Fruit fly (Drosophila melanogaster) whole organism, prepupa: ENCODE data around the gene CG13693.

Experiments used
- Blimp-1 ChIP-seq: fragments of 200-800 bp; sonication (Bioruptor generic); optimal IDR thresholded peaks from 3 replicates; lab custom pipeline; 2017; ENCODE audit warnings: missing biosample characterization, missing genetic modification characterization, mild to moderate bottlenecking, moderate library complexity, missing genetic modification reagents
- CG10631 ChIP-seq: fragments of 200-800 bp; sonication (Bioruptor generic); optimal IDR thresholded peaks from 2 replicates; lab custom pipeline; 2016; ENCODE audit warnings: missing biosample characterization, missing genetic modification characterization
- CG10669 ChIP-seq: fragments of 200-800 bp; sonication (Bioruptor generic); optimal IDR thresholded peaks from 3 replicates; lab custom pipeline; 2018; ENCODE audit warnings: missing biosample characterization, mild to moderate bottlenecking, missing genetic modification characterization, moderate library complexity
- CG11294 ChIP-seq: fragments of 200-800 bp; sonication (Bioruptor generic); IDR thresholded peaks from 2 replicates; pipeline ENCODE4 v1.3.6; 2022; ENCODE audit warnings: missing biosample characterization, missing genetic modification characterization
- CG11762 ChIP-seq: fragments of 200-800 bp; sonication (Bioruptor generic); optimal IDR thresholded peaks from 3 replicates; lab custom pipeline; 2016; ENCODE audit warnings: missing biosample characterization, missing genetic modification characterization; ENCODE audit not compliant: insufficient read depth
- CG11902 ChIP-seq: fragments of 200-800 bp; sonication (Bioruptor generic); optimal IDR thresholded peaks from 3 replicates; lab custom pipeline; 2016; ENCODE audit warnings: missing biosample characterization, missing genetic modification characterization
- CG15336 ChIP-seq: fragments of 200-800 bp; sonication (Bioruptor generic); IDR thresholded peaks from 2 replicates; pipeline ENCODE4 v1.3.6; 2022; ENCODE audit warnings: missing biosample characterization, missing genetic modification characterization
- CG1621 ChIP-seq: fragments of 200-800 bp; sonication (Bioruptor generic); optimal IDR thresholded peaks from 3 replicates; lab custom pipeline; 2018; ENCODE audit warnings: missing biosample characterization, mild to moderate bottlenecking, missing genetic modification characterization
- CG3032 ChIP-seq: fragments of 200-800 bp; optimal IDR thresholded peaks from 2 replicates; lab custom pipeline; 2019; ENCODE audit warnings: missing biosample characterization, mild to moderate bottlenecking, missing genetic modification characterization, moderate library complexity
- CG31627 ChIP-seq: fragments of 200-800 bp; sonication (Bioruptor generic); optimal IDR thresholded peaks from 3 replicates; lab custom pipeline; 2016; ENCODE audit warnings: missing biosample characterization, missing genetic modification characterization
- CG34406 ChIP-seq: fragments of 200-800 bp; sonication (Bioruptor generic); optimal IDR thresholded peaks from 3 replicates; lab custom pipeline; 2016; ENCODE audit warnings: missing biosample characterization, missing genetic modification characterization
- CG3919 ChIP-seq: fragments of 200-800 bp; sonication (Bioruptor generic); optimal IDR thresholded peaks from 3 replicates; lab custom pipeline; 2016; ENCODE audit warnings: missing biosample characterization, missing genetic modification characterization
- CG4318 ChIP-seq: fragments of 200-800 bp; sonication (Bioruptor generic); optimal IDR thresholded peaks from 3 replicates; lab custom pipeline; 2017; ENCODE audit warnings: missing biosample characterization, mild to moderate bottlenecking, missing genetic modification characterization
- CG6163 ChIP-seq: fragments of 200-800 bp; sonication (Bioruptor generic); IDR thresholded peaks from 3 replicates; pipeline ENCODE4 v1.3.6; 2022; ENCODE audit warnings: missing biosample characterization, missing genetic modification characterization
- CG6792 ChIP-seq: fragments of 200-800 bp; sonication (Bioruptor generic); optimal IDR thresholded peaks from 3 replicates; lab custom pipeline; 2016; ENCODE audit warnings: missing biosample characterization, missing genetic modification characterization
- CG6808 ChIP-seq: fragments of 200-800 bp; sonication (Bioruptor generic); optimal IDR thresholded peaks from 3 replicates; lab custom pipeline; 2017; ENCODE audit warnings: missing biosample characterization, missing genetic modification characterization, mild to moderate bottlenecking, moderate library complexity, missing genetic modification reagents
- CG6854 ChIP-seq: fragments of 200-800 bp; sonication (Bioruptor generic); optimal IDR thresholded peaks from 2 replicates; lab custom pipeline; 2017; ENCODE audit warnings: missing biosample characterization, mild to moderate bottlenecking, missing genetic modification characterization
- CG7368 ChIP-seq: fragments of 200-800 bp; sonication (Bioruptor generic); optimal IDR thresholded peaks from 3 replicates; lab custom pipeline; 2016; ENCODE audit warnings: missing biosample characterization, missing genetic modification characterization
- CG8119 ChIP-seq: fragments of 200-800 bp; sonication (Bioruptor generic); IDR thresholded peaks from 3 replicates; pipeline ENCODE4 v1.3.6; 2022; ENCODE audit warnings: missing biosample characterization, missing genetic modification characterization
- CG8319 ChIP-seq: fragments of 200-800 bp; sonication (Bioruptor generic); optimal IDR thresholded peaks from 3 replicates; lab custom pipeline; 2016; ENCODE audit warnings: missing biosample characterization, missing genetic modification characterization
- CG8632 ChIP-seq: fragments of 200-800 bp; sonication (Bioruptor generic); optimal IDR thresholded peaks from 3 replicates; lab custom pipeline; 2016; ENCODE audit warnings: missing biosample characterization, missing genetic modification characterization
- CG9139 ChIP-seq: fragments of 200-800 bp; sonication (Bioruptor generic); optimal IDR thresholded peaks from 3 replicates; lab custom pipeline; 2017; ENCODE audit warnings: missing biosample characterization, mild to moderate bottlenecking, missing genetic modification characterization
- Eip75B ChIP-seq: fragments of 200-800 bp; sonication (Bioruptor generic); optimal IDR thresholded peaks from 3 replicates; lab custom pipeline; 2016; ENCODE audit warnings: missing biosample characterization, missing genetic modification characterization
- Eip78C ChIP-seq: fragments of 200-800 bp; sonication (Bioruptor generic); peaks from one replicate; lab custom pipeline; 2016; ENCODE audit warnings: missing biosample characterization, missing genetic modification characterization
- Eip93F ChIP-seq: fragments of 200-800 bp; sonication (Bioruptor generic); optimal IDR thresholded peaks from 2 replicates; lab custom pipeline; 2016; ENCODE audit warnings: missing biosample characterization, mild to moderate bottlenecking, missing genetic modification characterization
- Ets96B ChIP-seq: fragments of 200-800 bp; optimal IDR thresholded peaks from 2 replicates; lab custom pipeline; 2019; ENCODE audit warnings: missing biosample characterization, mild to moderate bottlenecking, missing genetic modification characterization, moderate library complexity
- Gug ChIP-seq: fragments of 200-800 bp; sonication (Bioruptor generic); IDR thresholded peaks from 2 replicates; pipeline ENCODE4 v1.3.6; 2022; ENCODE audit warnings: missing biosample characterization, missing genetic modification characterization
- Hr38 ChIP-seq: sonication (Bioruptor generic); optimal IDR thresholded peaks from 2 replicates; lab custom pipeline; 2016; ENCODE audit warnings: missing biosample characterization, missing genetic modification characterization
- Hr39 ChIP-seq: fragments of 200-800 bp; sonication (Bioruptor generic); optimal IDR thresholded peaks from 2 replicates; lab custom pipeline; 2016; ENCODE audit warnings: missing biosample characterization, missing genetic modification characterization
- Hr4 ChIP-seq: fragments of 200-800 bp; sonication (Bioruptor generic); optimal IDR thresholded peaks from 3 replicates; lab custom pipeline; 2016; ENCODE audit warnings: missing biosample characterization, missing genetic modification characterization
- Lpt ChIP-seq: fragments of 200-800 bp; sonication (Bioruptor generic); optimal IDR thresholded peaks from 3 replicates; lab custom pipeline; 2016; ENCODE audit warnings: missing biosample characterization, missing genetic modification characterization
- Met ChIP-seq: fragments of 200-800 bp; sonication (Bioruptor generic); optimal IDR thresholded peaks from 3 replicates; lab custom pipeline; 2016; ENCODE audit warnings: missing biosample characterization, missing genetic modification characterization
- OdsH ChIP-seq: fragments of 200-800 bp; sonication (Bioruptor generic); optimal IDR thresholded peaks from 3 replicates; lab custom pipeline; 2016; ENCODE audit warnings: missing biosample characterization, missing genetic modification characterization
- Sox102F ChIP-seq: fragments of 200-800 bp; sonication (Bioruptor generic); optimal IDR thresholded peaks from 2 replicates; lab custom pipeline; 2016; ENCODE audit warnings: missing biosample characterization, mild to moderate bottlenecking, missing genetic modification characterization
- Sox14 ChIP-seq: fragments of 200-800 bp; sonication (Bioruptor generic); optimal IDR thresholded peaks from 3 replicates; lab custom pipeline; 2016; ENCODE audit warnings: missing biosample characterization, missing genetic modification characterization
- Sox15 ChIP-seq: fragments of 200-800 bp; sonication (Bioruptor generic); optimal IDR thresholded peaks from 3 replicates; lab custom pipeline; 2016; ENCODE audit warnings: missing biosample characterization, missing genetic modification characterization
- achi ChIP-seq: fragments of 200-800 bp; sonication (Bioruptor generic); optimal IDR thresholded peaks from 3 replicates; lab custom pipeline; 2016; ENCODE audit warnings: missing biosample characterization, missing genetic modification characterization
- acj6 ChIP-seq: fragments of 200-800 bp; sonication (Bioruptor generic); optimal IDR thresholded peaks from 3 replicates; lab custom pipeline; 2016; ENCODE audit warnings: missing biosample characterization, missing genetic modification characterization
- cyc ChIP-seq: fragments of 200-800 bp; sonication (Bioruptor generic); optimal IDR thresholded peaks from 3 replicates; lab custom pipeline; 2016; ENCODE audit warnings: missing biosample characterization, missing genetic modification characterization
- dac ChIP-seq: fragments of 200-800 bp; sonication (Bioruptor generic); optimal IDR thresholded peaks from 2 replicates; lab custom pipeline; 2017; ENCODE audit warnings: missing biosample characterization, mild to moderate bottlenecking, missing genetic modification characterization
- dsx ChIP-seq: fragments of 200-800 bp; optimal IDR thresholded peaks from 3 replicates; lab custom pipeline; 2019; ENCODE audit warnings: missing biosample characterization, mild to moderate bottlenecking, missing genetic modification characterization, moderate library complexity; ENCODE audit not compliant: poor library complexity, severe bottlenecking
- eg ChIP-seq: fragments of 200-800 bp; sonication (Bioruptor generic); IDR thresholded peaks from 3 replicates; pipeline ENCODE4 v1.3.6; 2022; ENCODE audit warnings: missing biosample characterization, missing genetic modification characterization
- esn ChIP-seq: fragments of 200-800 bp; sonication (Bioruptor generic); optimal IDR thresholded peaks from 2 replicates; lab custom pipeline; 2016; ENCODE audit warnings: missing biosample characterization, mild to moderate bottlenecking, missing genetic modification characterization, moderate library complexity
- fd59A ChIP-seq: fragments of 200-800 bp; sonication (Bioruptor generic); optimal IDR thresholded peaks from 2 replicates; lab custom pipeline; 2017; ENCODE audit warnings: missing biosample characterization, mild to moderate bottlenecking, missing genetic modification characterization, missing genetic modification reagents
- fd85E ChIP-seq: fragments of 200-800 bp; sonication (Bioruptor generic); optimal IDR thresholded peaks from 3 replicates; lab custom pipeline; 2016; ENCODE audit warnings: missing biosample characterization, missing genetic modification characterization
- fkh ChIP-seq: fragments of 200-800 bp; sonication (Bioruptor generic); optimal IDR thresholded peaks from 3 replicates; lab custom pipeline; 2017; ENCODE audit warnings: missing biosample characterization, mild to moderate bottlenecking, missing genetic modification characterization, moderate library complexity
- lz ChIP-seq: fragments of 200-800 bp; sonication (Bioruptor generic); optimal IDR thresholded peaks from 3 replicates; lab custom pipeline; 2016; ENCODE audit warnings: missing biosample characterization, missing genetic modification characterization
- salr ChIP-seq, 2 experiments: fragments of 200-800 bp; sonication (Bioruptor generic); optimal IDR thresholded peaks; 3 replicates each; lab custom pipeline; 2016 to 2018; ENCODE audit warnings: missing biosample characterization in 2 of 2, missing genetic modification characterization in 2 of 2, mild to moderate bottlenecking in 1 of 2
- spab ChIP-seq: fragments of 200-800 bp; sonication (Bioruptor generic); optimal IDR thresholded peaks from 2 replicates; lab custom pipeline; 2017; ENCODE audit warnings: missing biosample characterization, mild to moderate bottlenecking, missing genetic modification characterization, missing genetic modification reagents
- ss ChIP-seq, 2 experiments: fragments of 200-800 bp; sonication (Bioruptor generic); optimal IDR thresholded peaks; 2 replicates in 1 of 2; 3 replicates in 1 of 2; lab custom pipeline; 2017 to 2018; ENCODE audit warnings: mild to moderate bottlenecking in 2 of 2, missing biosample characterization in 2 of 2, missing genetic modification characterization in 2 of 2, moderate library complexity in 1 of 2
- svp ChIP-seq: fragments of 200-800 bp; sonication (Bioruptor generic); peaks from one replicate; lab custom pipeline; 2016; ENCODE audit warnings: missing biosample characterization, missing genetic modification characterization
- topi ChIP-seq: fragments of 200-800 bp; sonication (Bioruptor generic); optimal IDR thresholded peaks from 3 replicates; lab custom pipeline; 2016; ENCODE audit warnings: missing biosample characterization, missing genetic modification characterization
- vri ChIP-seq: fragments of 200-800 bp; sonication (Bioruptor generic); optimal IDR thresholded peaks from 3 replicates; lab custom pipeline; 2016; ENCODE audit warnings: missing biosample characterization, mild to moderate bottlenecking, missing genetic modification characterization

Gene CG13693

dm6 chr2L:283071-283482, 50.8 kb downstream of the CG13693 start, which contains the start of gene CG11601:
Gene CG11601 (minus strand): TSS chr2L:283269.
- TF ChIP-seq CG6163 (GFP tag; lab: Robert Waterston, UW), result peak; percentile 45; the same call in 2 of the 3 replicates
- TF ChIP-seq ss (GFP tag; optimal IDR thresholded peaks at IDR 0.05; lab: Kevin White, UChicago), result peak in 1 of 2 experiments; percentile 31
- no peak for TF ChIP-seq CG8119
- TF ChIP-seq Hr38 (GFP tag; lab: Kevin White, UChicago), result no peak
- TF ChIP-seq fkh (GFP tag; lab: Kevin White, UChicago), result peak; percentile 80
- TF ChIP-seq spab (GFP tag; lab: Kevin White, UChicago), result no peak
- peak; percentile 41 for TF ChIP-seq CG3032 (tag; lab: Kevin White, UChicago)
- no peak for TF ChIP-seq CG10631 (GFP tag; lab: Kevin White, UChicago)
- peak; percentile 4 for TF ChIP-seq CG11762
- TF ChIP-seq Ets96B, result peak; percentile 3
- TF ChIP-seq CG6808 (GFP tag; lab: Kevin White, UChicago), result no peak
- TF ChIP-seq dac (GFP tag; lab: Kevin White, UChicago), result no peak
- TF ChIP-seq Eip93F (GFP tag; lab: Kevin White, UChicago), result no peak
- TF ChIP-seq acj6 (GFP tag; lab: Kevin White, UChicago), result no peak
- TF ChIP-seq CG11902 (GFP tag; lab: Kevin White, UChicago), result no peak
- TF ChIP-seq CG9139, result peak; percentile 43
- TF ChIP-seq fd59A (GFP tag; lab: Kevin White, UChicago), result no peak
- no peak for TF ChIP-seq Hr39
- TF ChIP-seq CG6854 (GFP tag; lab: Kevin White, UChicago), result peak; percentile 61
- peak; percentile 69 for TF ChIP-seq Eip78C
- TF ChIP-seq Lpt (GFP tag; lab: Kevin White, UChicago), result no peak
- TF ChIP-seq salr (GFP tag; optimal IDR thresholded peaks at IDR 0.05; lab: Kevin White, UChicago), result peak in 1 of 2 experiments; percentile 7
- no peak for TF ChIP-seq CG3919 (GFP tag; lab: Kevin White, UChicago)
- no peak for TF ChIP-seq CG8632 (GFP tag; lab: Kevin White, UChicago)
- no peak for TF ChIP-seq Sox102F (GFP tag; lab: Kevin White, UChicago)
- TF ChIP-seq Hr4 (GFP tag; lab: Kevin White, UChicago), result no peak
- TF ChIP-seq CG4318 (GFP tag; lab: Kevin White, UChicago), result no peak
- peak; percentile 35 for TF ChIP-seq CG1621
- 0 out of 3 replicates have a peak, but pooled peaks have one; percentile 35 for TF ChIP-seq eg (GFP tag; lab: Robert Waterston, UW)
- TF ChIP-seq CG31627 (GFP tag; lab: Kevin White, UChicago), result peak; percentile 28
- TF ChIP-seq lz (GFP tag; lab: Kevin White, UChicago), result peak; percentile 48
- no peak for TF ChIP-seq vri
- no peak for TF ChIP-seq CG11294 (GFP tag; lab: Robert Waterston, UW)
- TF ChIP-seq topi (GFP tag; lab: Kevin White, UChicago), result peak; percentile 37
- peak; percentile 31 for TF ChIP-seq cyc (GFP tag; lab: Kevin White, UChicago)
- TF ChIP-seq esn, result peak; percentile 61
- TF ChIP-seq Eip75B (GFP tag; lab: Kevin White, UChicago), result no peak
- TF ChIP-seq CG8319 (GFP tag; lab: Kevin White, UChicago), result no peak
- no peak for TF ChIP-seq Sox15 (GFP tag; lab: Kevin White, UChicago)
- TF ChIP-seq fd85E (GFP tag; lab: Kevin White, UChicago), result no peak
- no peak for TF ChIP-seq Met
- TF ChIP-seq CG10669 (GFP tag; lab: Kevin White, UChicago), result no peak
- TF ChIP-seq CG34406 (GFP tag; lab: Kevin White, UChicago), result no peak
- no peak for TF ChIP-seq Gug (GFP tag; lab: Robert Waterston, UW)
- TF ChIP-seq achi (GFP tag; lab: Kevin White, UChicago), result no peak
- peak; percentile 43 for TF ChIP-seq Sox14 (GFP tag; lab: Kevin White, UChicago)
- no peak for TF ChIP-seq CG7368 (GFP tag; lab: Kevin White, UChicago)
- TF ChIP-seq Blimp-1, result peak; percentile 71
- no peak for TF ChIP-seq CG6792 (GFP tag; lab: Kevin White, UChicago)
- TF ChIP-seq svp (GFP tag; lab: Kevin White, UChicago), result peak; percentile 85
- TF ChIP-seq dsx (GFP tag; lab: Kevin White, UChicago), result peak; percentile 93
- TF ChIP-seq OdsH (GFP tag; lab: Kevin White, UChicago), result no peak
- TF ChIP-seq CG15336 (GFP tag; lab: Robert Waterston, UW), result no peak
